Fruit fly (Drosophila melanogaster) whole organism, prepupa: Measurements from ENCODE around the gene GC.

Source experiments
- CG10669 ChIP-seq: fragments of 200-800 bp; sonication (Bioruptor generic); optimal IDR thresholded peaks from 3 replicates; lab custom pipeline; 2018; ENCODE audit warnings: missing biosample characterization, mild to moderate bottlenecking, missing genetic modification characterization, moderate library complexity
- CG11762 ChIP-seq: fragments of 200-800 bp; sonication (Bioruptor generic); optimal IDR thresholded peaks from 3 replicates; lab custom pipeline; 2016; ENCODE audit warnings: missing biosample characterization, missing genetic modification characterization; ENCODE audit not compliant: insufficient read depth
- CG1621 ChIP-seq: fragments of 200-800 bp; sonication (Bioruptor generic); optimal IDR thresholded peaks from 3 replicates; lab custom pipeline; 2018; ENCODE audit warnings: missing biosample characterization, mild to moderate bottlenecking, missing genetic modification characterization
- CG16779 ChIP-seq: fragments of 200-800 bp; sonication (Bioruptor generic); optimal IDR thresholded peaks from 3 replicates; lab custom pipeline; 2017; ENCODE audit warnings: missing biosample characterization, mild to moderate bottlenecking, missing genetic modification characterization
- CG32006 ChIP-seq: fragments of 200-800 bp; sonication (Bioruptor generic); optimal IDR thresholded peaks from 3 replicates; lab custom pipeline; 2017; ENCODE audit warnings: missing biosample characterization, mild to moderate bottlenecking, missing genetic modification characterization
- CG6163 ChIP-seq: fragments of 200-800 bp; sonication (Bioruptor generic); IDR thresholded peaks from 3 replicates; pipeline ENCODE4 v1.3.6; 2022; ENCODE audit warnings: missing biosample characterization, missing genetic modification characterization
- CG8119 ChIP-seq: fragments of 200-800 bp; sonication (Bioruptor generic); IDR thresholded peaks from 3 replicates; pipeline ENCODE4 v1.3.6; 2022; ENCODE audit warnings: missing biosample characterization, missing genetic modification characterization
- CG8319 ChIP-seq: fragments of 200-800 bp; sonication (Bioruptor generic); optimal IDR thresholded peaks from 3 replicates; lab custom pipeline; 2016; ENCODE audit warnings: missing biosample characterization, missing genetic modification characterization
- Eip75B ChIP-seq: fragments of 200-800 bp; sonication (Bioruptor generic); optimal IDR thresholded peaks from 3 replicates; lab custom pipeline; 2016; ENCODE audit warnings: missing biosample characterization, missing genetic modification characterization
- Eip78C ChIP-seq: fragments of 200-800 bp; sonication (Bioruptor generic); peaks from one replicate; lab custom pipeline; 2016; ENCODE audit warnings: missing biosample characterization, missing genetic modification characterization
- Hr39 ChIP-seq: fragments of 200-800 bp; sonication (Bioruptor generic); optimal IDR thresholded peaks from 2 replicates; lab custom pipeline; 2016; ENCODE audit warnings: missing biosample characterization, missing genetic modification characterization
- OdsH ChIP-seq: fragments of 200-800 bp; sonication (Bioruptor generic); optimal IDR thresholded peaks from 3 replicates; lab custom pipeline; 2016; ENCODE audit warnings: missing biosample characterization, missing genetic modification characterization
- Sox14 ChIP-seq: fragments of 200-800 bp; sonication (Bioruptor generic); optimal IDR thresholded peaks from 3 replicates; lab custom pipeline; 2016; ENCODE audit warnings: missing biosample characterization, missing genetic modification characterization
- achi ChIP-seq: fragments of 200-800 bp; sonication (Bioruptor generic); optimal IDR thresholded peaks from 3 replicates; lab custom pipeline; 2016; ENCODE audit warnings: missing biosample characterization, missing genetic modification characterization
- dac ChIP-seq: fragments of 200-800 bp; sonication (Bioruptor generic); optimal IDR thresholded peaks from 2 replicates; lab custom pipeline; 2017; ENCODE audit warnings: missing biosample characterization, mild to moderate bottlenecking, missing genetic modification characterization
- eg ChIP-seq: fragments of 200-800 bp; sonication (Bioruptor generic); IDR thresholded peaks from 3 replicates; pipeline ENCODE4 v1.3.6; 2022; ENCODE audit warnings: missing biosample characterization, missing genetic modification characterization
- fd59A ChIP-seq: fragments of 200-800 bp; sonication (Bioruptor generic); optimal IDR thresholded peaks from 2 replicates; lab custom pipeline; 2017; ENCODE audit warnings: missing biosample characterization, mild to moderate bottlenecking, missing genetic modification characterization, missing genetic modification reagents
- net ChIP-seq: fragments of 200-800 bp; sonication (Bioruptor generic); optimal IDR thresholded peaks from 3 replicates; lab custom pipeline; 2016; ENCODE audit warnings: missing biosample characterization, missing genetic modification characterization
- pdm3 ChIP-seq: fragments of 200-800 bp; sonication (Bioruptor generic); optimal IDR thresholded peaks from 3 replicates; lab custom pipeline; 2016; ENCODE audit warnings: missing biosample characterization, missing genetic modification characterization

The GC gene

DNA sequence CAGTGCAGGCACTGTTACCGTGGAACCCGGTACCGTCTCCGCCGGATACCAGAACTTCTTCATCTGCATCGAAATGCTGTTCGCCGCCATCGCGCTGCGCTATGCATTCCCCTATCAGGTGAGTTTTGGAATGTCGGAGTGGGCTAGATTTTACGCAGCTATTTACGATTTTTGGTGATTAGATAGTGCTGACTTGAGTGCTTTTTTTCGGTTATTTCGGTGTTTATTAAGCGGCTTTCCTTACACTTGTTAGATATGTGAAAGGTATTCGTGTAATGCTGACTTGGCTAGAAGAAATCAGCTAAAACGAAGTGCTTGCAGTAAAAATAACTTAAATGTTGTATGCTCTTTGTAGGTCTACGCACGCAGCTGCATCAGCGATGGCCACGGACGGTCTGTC is 55.9 kb downstream of the GC start:
- TF ChIP-seq OdsH (GFP tag; lab: Kevin White, UChicago) (no peak), Hr39 (GFP tag; lab: Kevin White, UChicago) (no peak), dac (GFP tag; lab: Kevin White, UChicago) (no peak), CG8119 (GFP tag; lab: Robert Waterston, UW) (no peak), fd59A (no peak), eg (GFP tag; lab: Robert Waterston, UW) (no peak), Eip75B (GFP tag; lab: Kevin White, UChicago) (no peak), Eip78C (GFP tag; lab: Kevin White, UChicago) (no peak), CG8319 (GFP tag; lab: Kevin White, UChicago) (no peak), CG1621 (tag; lab: Kevin White, UChicago) (no peak), CG10669 (no peak), CG6163 (GFP tag; lab: Robert Waterston, UW) (no peak), achi (GFP tag; lab: Kevin White, UChicago) (no peak), CG32006 (no peak), net (GFP tag; lab: Kevin White, UChicago) (no peak), CG16779 (no peak), Sox14 (GFP tag; lab: Kevin White, UChicago) (no peak), CG11762 (GFP tag; lab: Kevin White, UChicago) (no peak), pdm3 (GFP tag; lab: Kevin White, UChicago) (no peak)
